ENCODE assay signal across 6 fruit fly cellular contexts in the genomic region with DNA sequence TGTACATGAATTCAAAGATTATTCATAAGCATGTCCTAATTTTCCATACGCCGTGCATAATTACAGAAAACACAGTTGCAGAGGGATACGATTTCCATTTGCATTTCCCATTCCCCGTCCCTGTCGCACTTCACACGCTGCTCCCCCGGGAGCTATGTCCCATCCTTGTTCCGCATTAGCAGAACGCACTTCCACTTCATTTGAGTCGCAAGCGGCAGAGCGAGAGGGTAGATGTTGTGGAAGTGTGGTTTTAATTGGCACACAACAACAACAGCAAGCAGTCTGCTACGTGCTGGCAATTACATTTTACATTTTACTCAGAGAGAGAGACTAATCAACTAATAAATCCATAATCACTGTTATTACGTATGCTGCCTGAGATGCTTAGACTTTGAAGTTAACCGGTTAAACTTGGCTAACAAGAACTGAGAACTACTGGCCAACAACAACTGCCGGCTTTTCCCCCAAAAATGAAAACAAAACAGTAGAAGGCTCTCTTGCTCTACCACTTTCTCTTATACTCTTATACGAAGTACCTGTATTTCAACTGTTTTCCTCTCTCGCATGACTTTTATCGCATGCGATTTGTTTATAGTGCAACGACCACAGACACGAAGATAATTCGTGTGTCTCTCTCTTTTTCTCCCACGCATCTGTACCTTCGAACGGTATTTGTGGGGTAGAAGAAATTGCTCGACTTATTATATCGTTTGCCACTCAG.
A peak's percentile ranks its signal among the peaks of the same experiment; 100 is the strongest.
TF ChIP-seq lines count a peak whose summit lies in the region.

No protein-coding gene starts in this region.

- TF ChIP-seq CTCF in whole organism, embryonic (GFP tag; optimal IDR thresholded peaks at IDR 0.05; lab: Kevin White, UChicago): no peak

TF ChIP-seq in whole organism, 6 proteins besides CTCF, POLR2A, EP300 and RAD21:
- TF ChIP-seq CG8478 (optimal IDR thresholded peaks at IDR 0.05; lab: Kevin White, UChicago): peak; percentile 55
- TF ChIP-seq psq (optimal IDR thresholded peaks at IDR 0.05; lab: Kevin White, UChicago): no peak
- TF ChIP-seq EcR (GFP tag; optimal IDR thresholded peaks at IDR 0.05; lab: Kevin White, UChicago): peak in 1 of 2 experiments; percentile 43

TF ChIP-seq in whole organism, adult, 20 proteins besides CTCF, POLR2A, EP300 and RAD21:
- peak; percentile 65 for TF ChIP-seq pad (GFP tag; optimal IDR thresholded peaks at IDR 0.05; lab: Kevin White, UChicago)
- TF ChIP-seq tj (GFP tag; optimal IDR thresholded peaks at IDR 0.05; lab: Kevin White, UChicago): no peak
- no peak for TF ChIP-seq cic (GFP tag; optimal IDR thresholded peaks at IDR 0.05; lab: Kevin White, UChicago)
- no peak for TF ChIP-seq CG7045 (GFP tag; optimal IDR thresholded peaks at IDR 0.05; lab: Kevin White, UChicago)
- TF ChIP-seq kay (GFP tag; lab: Kevin White, UChicago; ENCODE audit: borderline replicate concordance): peak; percentile 15
- TF ChIP-seq Hr96 (GFP tag; optimal IDR thresholded peaks at IDR 0.05; lab: Kevin White, UChicago): no peak
- no peak for TF ChIP-seq CG5204 (GFP tag; optimal IDR thresholded peaks at IDR 0.05; lab: Kevin White, UChicago)
- TF ChIP-seq CG7101 (tag; optimal IDR thresholded peaks at IDR 0.05; lab: Kevin White, UChicago): no peak
- TF ChIP-seq ovo (GFP tag; optimal IDR thresholded peaks at IDR 0.05; lab: Kevin White, UChicago): peak; percentile 47
- no peak for TF ChIP-seq CG14711 (tag; optimal IDR thresholded peaks at IDR 0.05; lab: Kevin White, UChicago)
- TF ChIP-seq Clk (GFP tag; optimal IDR thresholded peaks at IDR 0.05; lab: Kevin White, UChicago): no peak
- no peak for TF ChIP-seq bab1 (GFP tag; optimal IDR thresholded peaks at IDR 0.05; lab: Kevin White, UChicago)

TF ChIP-seq in whole organism, embryonic, 481 proteins besides CTCF, POLR2A, EP300 and RAD21 (continues in another document):
- TF ChIP-seq CG10321 (GFP tag; IDR thresholded peaks at IDR 0.05; lab: Robert Waterston, UW): peak; percentile 70
- peak; percentile 51; the same call in 3 of the 4 replicates for TF ChIP-seq Dll (GFP tag; IDR thresholded peaks at IDR 0.05; lab: Robert Waterston, UW; ENCODE audit: partially characterized antibody)
- peak; percentile 27 for TF ChIP-seq Nf-YC (tag; optimal IDR thresholded peaks at IDR 0.05; lab: Kevin White, UChicago)
- no peak for TF ChIP-seq CG18011 (GFP tag; optimal IDR thresholded peaks at IDR 0.05; lab: Kevin White, UChicago)
- peak; percentile 83 to 90 for TF ChIP-seq Trl (optimal IDR thresholded peaks at IDR 0.05; lab: Kevin White, UChicago)
- no peak for TF ChIP-seq Trl (GFP tag; optimal IDR thresholded peaks at IDR 0.05; lab: Kevin White, UChicago)
- peak; percentile 92 for TF ChIP-seq sr (GFP tag; IDR thresholded peaks at IDR 0.05; lab: Robert Waterston, UW)
- peak; percentile 58 for TF ChIP-seq kni (GFP tag; optimal IDR thresholded peaks at IDR 0.05; lab: Kevin White, UChicago)
- TF ChIP-seq Stat92E (GFP tag; optimal IDR thresholded peaks at IDR 0.05; lab: Kevin White, UChicago): peak in 1 of 3 experiments; percentile 12
- no peak for TF ChIP-seq Asciz (GFP tag; optimal IDR thresholded peaks at IDR 0.05; lab: Kevin White, UChicago)
- peak; percentile 86 for TF ChIP-seq CG1832 (GFP tag; optimal IDR thresholded peaks at IDR 0.05; lab: Kevin White, UChicago)
- no peak for TF ChIP-seq lmd (GFP tag; IDR thresholded peaks at IDR 0.05; lab: Robert Waterston, UW)
- TF ChIP-seq cg (GFP tag; optimal IDR thresholded peaks at IDR 0.05; lab: Kevin White, UChicago): peak; percentile 14
- TF ChIP-seq eve (GFP tag; optimal IDR thresholded peaks at IDR 0.05; lab: Kevin White, UChicago): peak in 1 of 2 experiments; percentile 39
- peak; percentile 25 for TF ChIP-seq Vsx1 (GFP tag; optimal IDR thresholded peaks at IDR 0.05; lab: Kevin White, UChicago)
- no peak for TF ChIP-seq luna (GFP tag; optimal IDR thresholded peaks at IDR 0.05; lab: Kevin White, UChicago)

TF ChIP-seq in whole organism, prepupa, 60 proteins besides CTCF, POLR2A, EP300 and RAD21 (continues in another document):
- TF ChIP-seq ss (GFP tag; optimal IDR thresholded peaks at IDR 0.05; lab: Kevin White, UChicago): peak in 1 of 2 experiments; percentile 12
- no peak for TF ChIP-seq CG16779 (tag; optimal IDR thresholded peaks at IDR 0.05; lab: Kevin White, UChicago)
- TF ChIP-seq CG8632 (GFP tag; optimal IDR thresholded peaks at IDR 0.05; lab: Kevin White, UChicago): no peak
- peak; percentile 52 for TF ChIP-seq Eip78C (GFP tag; lab: Kevin White, UChicago)
- no peak for TF ChIP-seq Sox14 (GFP tag; optimal IDR thresholded peaks at IDR 0.05; lab: Kevin White, UChicago)
- TF ChIP-seq Ets21C (GFP tag; optimal IDR thresholded peaks at IDR 0.05; lab: Kevin White, UChicago): no peak
- TF ChIP-seq achi (GFP tag; optimal IDR thresholded peaks at IDR 0.05; lab: Kevin White, UChicago): no peak
- TF ChIP-seq CG6163 (GFP tag; IDR thresholded peaks at IDR 0.05; lab: Robert Waterston, UW): peak; percentile 28; the same call in 1 of the 3 replicates
- no peak for TF ChIP-seq Gug (GFP tag; IDR thresholded peaks at IDR 0.05; lab: Robert Waterston, UW)
- peak; percentile 98 for TF ChIP-seq CG6854 (GFP tag; optimal IDR thresholded peaks at IDR 0.05; lab: Kevin White, UChicago)
- TF ChIP-seq CG9139 (GFP tag; optimal IDR thresholded peaks at IDR 0.05; lab: Kevin White, UChicago): no peak
- TF ChIP-seq CG7368 (GFP tag; optimal IDR thresholded peaks at IDR 0.05; lab: Kevin White, UChicago): no peak
- no peak for TF ChIP-seq CG31627 (GFP tag; optimal IDR thresholded peaks at IDR 0.05; lab: Kevin White, UChicago)
- TF ChIP-seq Hr39 (GFP tag; optimal IDR thresholded peaks at IDR 0.05; lab: Kevin White, UChicago): no peak
- TF ChIP-seq svp (GFP tag; lab: Kevin White, UChicago): peak; percentile 53
- TF ChIP-seq pdm3 (GFP tag; optimal IDR thresholded peaks at IDR 0.05; lab: Kevin White, UChicago): peak; percentile 1
- TF ChIP-seq Blimp-1 (GFP tag; optimal IDR thresholded peaks at IDR 0.05; lab: Kevin White, UChicago): peak; percentile 5
- TF ChIP-seq fkh (GFP tag; optimal IDR thresholded peaks at IDR 0.05; lab: Kevin White, UChicago): peak; percentile 49
- TF ChIP-seq Sox102F (GFP tag; optimal IDR thresholded peaks at IDR 0.05; lab: Kevin White, UChicago): no peak

TF ChIP-seq in whole organism, pupa, 21 proteins besides CTCF, POLR2A, EP300 and RAD21:
- TF ChIP-seq CG8301 (tag; optimal IDR thresholded peaks at IDR 0.05; lab: Kevin White, UChicago) (no peak), Ets98B (GFP tag; IDR thresholded peaks at IDR 0.05; lab: Robert Waterston, UW) (no peak), fd96Ca (GFP tag; IDR thresholded peaks at IDR 0.05; lab: Robert Waterston, UW) (no peak), CG32121 (GFP tag; IDR thresholded peaks at IDR 0.05; lab: Robert Waterston, UW) (no peak), CG4496 (GFP tag; IDR thresholded peaks at IDR 0.05; lab: Robert Waterston, UW) (0 out of 3 replicates have a peak, but pooled peaks have one; percentile 16), EcR (GFP tag; optimal IDR thresholded peaks at IDR 0.05; lab: Kevin White, UChicago) (peak; percentile 88), CG9948 (tag; optimal IDR thresholded peaks at IDR 0.05; lab: Kevin White, UChicago) (no peak), CG15710 (tag; optimal IDR thresholded peaks at IDR 0.05; lab: Kevin White, UChicago) (no peak), CG14655 (GFP tag; optimal IDR thresholded peaks at IDR 0.05; lab: Kevin White, UChicago) (no peak)
TF ChIP-seq in whole organism, pupa: peak in this region for 2.

TF ChIP-seq in whole organism, wandering third instar larva, 38 proteins besides CTCF, POLR2A, EP300 and RAD21:
- TF ChIP-seq woc (GFP tag; optimal IDR thresholded peaks at IDR 0.05; lab: Kevin White, UChicago) (peak; percentile 51), fru (GFP tag; optimal IDR thresholded peaks at IDR 0.05; lab: Kevin White, UChicago) (no peak), tai (GFP tag; optimal IDR thresholded peaks at IDR 0.05; lab: Kevin White, UChicago) (peak; percentile 15), h (GFP tag; optimal IDR thresholded peaks at IDR 0.05; lab: Kevin White, UChicago) (no peak), GATAd (GFP tag; optimal IDR thresholded peaks at IDR 0.05; lab: Kevin White, UChicago) (no peak), dl (GFP tag; optimal IDR thresholded peaks at IDR 0.05; lab: Kevin White, UChicago; ENCODE audit: insufficient read depth in 1 of 2, partially characterized antibody in 2 of 2) (peak in 1 of 2 experiments; percentile 10), Jra (GFP tag; optimal IDR thresholded peaks at IDR 0.05; lab: Kevin White, UChicago) (no peak)
